Fruit fly (Drosophila melanogaster) whole organism, embryonic: Measurements from ENCODE around the gene CG15530.

Experiments
- Ada2b ChIP-seq: fragments of 200-800 bp; sonication (Bioruptor generic); IDR thresholded peaks from 2 replicates; pipeline ENCODE4 v1.3.6; 2022; ENCODE audit warnings: missing biosample characterization, missing genetic modification characterization
- Asciz ChIP-seq: fragments of 200-800 bp; sonication (Bioruptor generic); optimal IDR thresholded peaks from 2 replicates; lab custom pipeline; 2017; ENCODE audit warnings: missing biosample characterization, mild to moderate bottlenecking, missing genetic modification characterization, missing genetic modification reagents
- BtbVII ChIP-seq: fragments of 200-800 bp; sonication (Bioruptor generic); optimal IDR thresholded peaks from 3 replicates; lab custom pipeline; 2017; ENCODE audit warnings: missing biosample characterization, mild to moderate bottlenecking, missing genetic modification characterization
- CG11560 ChIP-seq: fragments of 200-800 bp; sonication (Bioruptor generic); IDR thresholded peaks from 3 replicates; pipeline ENCODE4 v1.3.6; 2022; ENCODE audit warnings: missing biosample characterization, missing genetic modification characterization
- CG12769 ChIP-seq: fragments of 200-800 bp; sonication (Bioruptor generic); optimal IDR thresholded peaks from 2 replicates; lab custom pipeline; 2019; ENCODE audit warnings: missing biosample characterization, mild to moderate bottlenecking, missing genetic modification characterization, moderate library complexity
- CG14860 ChIP-seq: fragments of 200-800 bp; sonication (Bioruptor generic); IDR thresholded peaks from 3 replicates; pipeline ENCODE4 v1.3.6; 2022; ENCODE audit warnings: missing biosample characterization, missing genetic modification characterization; ENCODE audit not compliant: partially characterized antibody
- CG15011 ChIP-seq: fragments of 200-800 bp; sonication (Bioruptor generic); optimal IDR thresholded peaks from 3 replicates; lab custom pipeline; 2018; ENCODE audit warnings: missing biosample characterization, mild to moderate bottlenecking, missing genetic modification characterization
- CG16779 ChIP-seq: fragments of 200-800 bp; sonication (Bioruptor generic); IDR thresholded peaks from 2 replicates; pipeline ENCODE4 v1.3.6; 2022; ENCODE audit warnings: missing biosample characterization, missing genetic modification characterization
- CG16813 ChIP-seq: fragments of 200-800 bp; sonication (Bioruptor generic); IDR thresholded peaks from 3 replicates; pipeline ENCODE4 v1.3.6; 2022; ENCODE audit warnings: missing biosample characterization, missing genetic modification characterization; ENCODE audit not compliant: partially characterized antibody
- CG16863 ChIP-seq: fragments of 200-800 bp; sonication (Bioruptor generic); optimal IDR thresholded peaks from 3 replicates; lab custom pipeline; 2016; ENCODE audit warnings: missing biosample characterization, missing genetic modification characterization
- CG17359 ChIP-seq: fragments of 200-800 bp; sonication (Bioruptor generic); optimal IDR thresholded peaks from 3 replicates; lab custom pipeline; 2018; ENCODE audit warnings: missing biosample characterization, mild to moderate bottlenecking, missing genetic modification characterization, moderate library complexity
- CG18262 ChIP-seq: fragments of 200-800 bp; optimal IDR thresholded peaks from 3 replicates; lab custom pipeline; 2019; ENCODE audit warnings: missing biosample characterization, mild to moderate bottlenecking, missing genetic modification characterization, moderate library complexity
- CG1832 ChIP-seq: fragments of 200-800 bp; sonication (Bioruptor generic); optimal IDR thresholded peaks from 2 replicates; lab custom pipeline; 2017; ENCODE audit warnings: missing biosample characterization, mild to moderate bottlenecking, missing genetic modification characterization, inconsistent platforms
- CG2199 ChIP-seq: fragments of 200-800 bp; sonication (Bioruptor generic); IDR thresholded peaks from 3 replicates; pipeline ENCODE4 v1.3.6; 2022; ENCODE audit warnings: missing biosample characterization, missing genetic modification characterization
- CG33557 ChIP-seq: fragments of 200-800 bp; sonication (Bioruptor generic); optimal IDR thresholded peaks from 2 replicates; lab custom pipeline; 2019; ENCODE audit warnings: missing biosample characterization, mild to moderate bottlenecking, missing genetic modification characterization, moderate library complexity
- CG34422 ChIP-seq: fragments of 200-800 bp; sonication (Bioruptor generic); IDR thresholded peaks from 3 replicates; pipeline ENCODE4 v1.3.6; 2022; ENCODE audit warnings: missing biosample characterization, missing genetic modification characterization
- CG3838 ChIP-seq: fragments of 200-800 bp; sonication (Bioruptor generic); optimal IDR thresholded peaks from 3 replicates; lab custom pipeline; 2016; ENCODE audit warnings: missing biosample characterization, missing genetic modification characterization
- CG7786 ChIP-seq: fragments of 200-800 bp; sonication (Bioruptor generic); optimal IDR thresholded peaks from 2 replicates; lab custom pipeline; 2016; ENCODE audit warnings: missing biosample characterization, missing genetic modification characterization
- CG9817 ChIP-seq: fragments of 200-800 bp; sonication (Bioruptor generic); optimal IDR thresholded peaks from 2 replicates; lab custom pipeline; 2018; ENCODE audit warnings: missing biosample characterization, mild to moderate bottlenecking, missing genetic modification characterization, moderate library complexity
- Dfd ChIP-seq, 2 experiments: fragments of >200 bp; optimal IDR thresholded peaks; 2 replicates each; lab custom pipeline; 2017; ENCODE audit warnings: missing biosample characterization in 2 of 2, missing genetic modification characterization in 2 of 2
- Doc3 ChIP-seq: fragments of 200-800 bp; sonication (Bioruptor generic); IDR thresholded peaks from 3 replicates; pipeline ENCODE4 v1.3.6; 2022; ENCODE audit warnings: missing biosample characterization, missing genetic modification characterization; ENCODE audit not compliant: partially characterized antibody
- Fer1 ChIP-seq: fragments of 200-800 bp; sonication (Bioruptor generic); optimal IDR thresholded peaks from 2 replicates; lab custom pipeline; 2017; ENCODE audit warnings: missing biosample characterization, mild to moderate bottlenecking, missing genetic modification characterization
- Hr39 ChIP-seq: fragments of >200 bp; optimal IDR thresholded peaks from 2 replicates; lab custom pipeline; 2017
- MTF-1 ChIP-seq: fragments of 200-800 bp; sonication (Bioruptor generic); optimal IDR thresholded peaks from 2 replicates; lab custom pipeline; 2018; ENCODE audit warnings: missing biosample characterization, mild to moderate bottlenecking, missing genetic modification characterization, borderline replicate concordance
- PHDP ChIP-seq: fragments of 200-800 bp; sonication (Bioruptor generic); optimal IDR thresholded peaks from 3 replicates; lab custom pipeline; 2018; ENCODE audit warnings: missing biosample characterization, mild to moderate bottlenecking, missing genetic modification characterization, moderate library complexity
- Usf ChIP-seq: fragments of 200-800 bp; sonication (Bioruptor generic); optimal IDR thresholded peaks from 2 replicates; lab custom pipeline; 2017; ENCODE audit warnings: missing genotype, missing biosample characterization, missing genetic modification characterization
- amos ChIP-seq: fragments of 200-800 bp; sonication (Bioruptor generic); IDR thresholded peaks from 2 replicates; pipeline ENCODE4 v1.3.6; 2022; ENCODE audit warnings: missing biosample characterization, missing genetic modification characterization; ENCODE audit not compliant: partially characterized antibody
- aop ChIP-seq: fragments of 200-800 bp; sonication (Bioruptor generic); IDR thresholded peaks from 2 replicates; pipeline ENCODE4 v1.3.6; 2022; ENCODE audit warnings: missing biosample characterization, missing genetic modification characterization
- az2 ChIP-seq: fragments of 200-800 bp; sonication (Bioruptor generic); optimal IDR thresholded peaks from 3 replicates; lab custom pipeline; 2016; ENCODE audit warnings: missing biosample characterization, missing genetic modification characterization
- bab2 ChIP-seq: fragments of 200-800 bp; sonication (Bioruptor generic); optimal IDR thresholded peaks from 2 replicates; lab custom pipeline; 2016; ENCODE audit warnings: missing biosample characterization, missing genetic modification characterization
- chm ChIP-seq: fragments of 200-800 bp; sonication (Bioruptor generic); IDR thresholded peaks from 2 replicates; pipeline ENCODE4 v1.3.6; 2022; ENCODE audit warnings: missing biosample characterization, missing genetic modification characterization
- crc ChIP-seq: fragments of 200-800 bp; sonication (Bioruptor generic); optimal IDR thresholded peaks from 2 replicates; lab custom pipeline; 2016; ENCODE audit warnings: missing biosample characterization, missing genetic modification characterization
- dysf ChIP-seq: fragments of 200-800 bp; sonication (Bioruptor generic); IDR thresholded peaks from 3 replicates; pipeline ENCODE4 v1.3.6; 2022; ENCODE audit warnings: missing biosample characterization, missing genetic modification characterization
- eve ChIP-seq, 2 experiments: fragments of >200 bp; optimal IDR thresholded peaks; 2 replicates each; lab custom pipeline; 2017; ENCODE audit warnings: missing biosample characterization in 2 of 2, missing genetic modification characterization in 2 of 2
- gt ChIP-seq: fragments of 200-800 bp; sonication (Bioruptor generic); IDR thresholded peaks from 2 replicates; pipeline ENCODE4 v1.3.6; 2022; ENCODE audit warnings: missing biosample characterization, missing genetic modification characterization
- insv ChIP-seq, 2 experiments: fragments of 200-800 bp; sonication (Bioruptor generic); optimal IDR thresholded peaks; 3 replicates each; lab custom pipeline; 2016 to 2018; ENCODE audit warnings: missing biosample characterization in 2 of 2, missing genetic modification characterization in 2 of 2
- kay ChIP-seq: fragments of 200-800 bp; sonication (Bioruptor generic); optimal IDR thresholded peaks from 2 replicates; lab custom pipeline; 2016; ENCODE audit warnings: missing biosample characterization, missing genetic modification characterization
- lov ChIP-seq, 2 experiments: fragments of 200-800 bp in 1 of 2; fragments of >200 bp in 1 of 2; sonication (Bioruptor generic) in 1 of 2; IDR thresholded peaks in 1 of 2; optimal IDR thresholded peaks in 1 of 2; 2 replicates in 1 of 2; 3 replicates in 1 of 2; pipeline versions ENCODE4 v1.3.6 to Lab custom; 2017 to 2022; ENCODE audit warnings: missing biosample characterization in 1 of 2, missing genetic modification characterization in 1 of 2
- mirr ChIP-seq: fragments of 200-800 bp; sonication (Bioruptor generic); optimal IDR thresholded peaks from 3 replicates; lab custom pipeline; 2018; ENCODE audit warnings: missing biosample characterization, mild to moderate bottlenecking, missing genetic modification characterization
- nmo ChIP-seq: fragments of 200-800 bp; sonication (Bioruptor generic); optimal IDR thresholded peaks from 2 replicates; lab custom pipeline; 2018; ENCODE audit warnings: missing biosample characterization, mild to moderate bottlenecking, missing genetic modification characterization, moderate library complexity
- pho ChIP-seq: fragments of 200-800 bp; sonication (Bioruptor generic); optimal IDR thresholded peaks from 2 replicates; lab custom pipeline; 2016; ENCODE audit warnings: missing biosample characterization, missing genetic modification characterization
- pita ChIP-seq: fragments of 200-800 bp; sonication (Bioruptor generic); optimal IDR thresholded peaks from 2 replicates; lab custom pipeline; 2017; ENCODE audit warnings: missing biosample characterization, mild to moderate bottlenecking, missing genetic modification characterization
- psq ChIP-seq: fragments of 200-800 bp; sonication (Bioruptor generic); optimal IDR thresholded peaks from 2 replicates; lab custom pipeline; 2017; ENCODE audit warnings: missing biosample characterization, missing genetic modification characterization
- shn ChIP-seq: fragments of 200-800 bp; sonication (Bioruptor generic); optimal IDR thresholded peaks from 3 replicates; lab custom pipeline; 2016; ENCODE audit warnings: missing biosample characterization, missing genetic modification characterization
- sqz ChIP-seq: fragments of 200-800 bp; sonication (Bioruptor generic); optimal IDR thresholded peaks from 3 replicates; lab custom pipeline; 2018; ENCODE audit warnings: missing biosample characterization, mild to moderate bottlenecking, missing genetic modification characterization
- sug ChIP-seq: fragments of 200-800 bp; optimal IDR thresholded peaks from 2 replicates; lab custom pipeline; 2019; ENCODE audit warnings: missing biosample characterization, mild to moderate bottlenecking, missing genetic modification characterization, moderate library complexity
- vvl ChIP-seq: fragments of 200-800 bp; sonication (Bioruptor generic); IDR thresholded peaks from 2 replicates; pipeline ENCODE4 v1.3.6; 2022; ENCODE audit warnings: missing biosample characterization, missing genetic modification characterization
- zen ChIP-seq: fragments of 200-800 bp; sonication (Bioruptor generic); optimal IDR thresholded peaks from 3 replicates; lab custom pipeline; 2018; ENCODE audit warnings: missing biosample characterization, mild to moderate bottlenecking, missing genetic modification characterization, moderate library complexity

CG15530 gene

dm6 chr3R:30203104-30203986, 25.7 kb downstream of the CG15530 start (continued):
- TF ChIP-seq shn (peak; percentile 97), psq (GFP tag; lab: Kevin White, UChicago) (peak; percentile 94), CG3838 (GFP tag; lab: Kevin White, UChicago) (peak; percentile 96), dysf (GFP tag; lab: Robert Waterston, UW) (peak; percentile 97), CG16779 (GFP tag; lab: Robert Waterston, UW) (peak; percentile 90), lov (optimal IDR thresholded peaks at IDR 0.05; lab: Kevin White, UChicago) (no peak), lov (GFP tag; IDR thresholded peaks at IDR 0.05; lab: Robert Waterston, UW) (0 out of 3 replicates have a peak, but pooled peaks have one; percentile 3), Fer1 (GFP tag; lab: Kevin White, UChicago) (peak; percentile 98), gt (GFP tag; lab: Robert Waterston, UW) (peak; percentile 78), sug (tag; lab: Kevin White, UChicago) (peak; percentile 90), pita (GFP tag; lab: Kevin White, UChicago) (no peak), Asciz (GFP tag; lab: Kevin White, UChicago) (peak; percentile 95), zen (peak; percentile 90), CG17359 (tag; lab: Kevin White, UChicago) (peak; percentile 98), pho (GFP tag; lab: Kevin White, UChicago) (peak; percentile 95), bab2 (peak; percentile 99), insv (GFP tag; optimal IDR thresholded peaks at IDR 0.05; lab: Kevin White, UChicago) (peak in 1 of 2 experiments; percentile 8), Hr39 (lab: Kevin White, UChicago) (no peak), Doc3 (GFP tag; lab: Robert Waterston, UW) (no peak), BtbVII (GFP tag; lab: Kevin White, UChicago) (peak; percentile 96), CG2199 (GFP tag; lab: Robert Waterston, UW) (peak; percentile 98; the same call in 2 of the 3 replicates), CG1832 (GFP tag; lab: Kevin White, UChicago) (no peak), CG33557 (peak; percentile 68), MTF-1 (peak; percentile 81), crc (peak; percentile 95), CG15011 (peak; percentile 94), mirr (GFP tag; lab: Kevin White, UChicago) (peak; percentile 89), sqz (peak; percentile 73), vvl (GFP tag; lab: Robert Waterston, UW) (peak; percentile 95), eve (GFP tag; optimal IDR thresholded peaks at IDR 0.05; lab: Kevin White, UChicago) (no peak), chm (GFP tag; lab: Robert Waterston, UW) (peak; percentile 52; the same call in 1 of the 2 replicates), Ada2b (GFP tag; lab: Robert Waterston, UW) (peak; percentile 97), nmo (GFP tag; lab: Kevin White, UChicago) (peak; percentile 98), Dfd (GFP tag; optimal IDR thresholded peaks at IDR 0.05; lab: Kevin White, UChicago) (no peak), kay (GFP tag; lab: Kevin White, UChicago) (peak; percentile 90), CG14860 (GFP tag; lab: Robert Waterston, UW) (no peak), CG12769 (tag; lab: Kevin White, UChicago) (peak; percentile 95), CG18262 (tag; lab: Kevin White, UChicago) (peak; percentile 94), aop (GFP tag; lab: Robert Waterston, UW) (peak; percentile 95), CG34422 (GFP tag; lab: Robert Waterston, UW) (peak; percentile 94), CG11560 (tag; lab: Robert Waterston, UW) (peak; percentile 86), az2 (GFP tag; lab: Kevin White, UChicago) (peak; percentile 93), PHDP (tag; lab: Kevin White, UChicago) (peak; percentile 91), amos (GFP tag; lab: Robert Waterston, UW) (peak; percentile 38; the same call in 1 of the 2 replicates), CG16863 (GFP tag; lab: Kevin White, UChicago) (peak; percentile 95), CG9817 (tag; lab: Kevin White, UChicago) (peak; percentile 90), CG7786 (GFP tag; lab: Kevin White, UChicago) (peak; percentile 96), Usf (GFP tag; lab: Kevin White, UChicago) (peak; percentile 83), CG16813 (GFP tag; lab: Robert Waterston, UW) (no peak)
